Worm (Caenorhabditis elegans) whole organism, L3 larva: ENCODE data around the gene T28D9.11.
A peak's percentile ranks its signal among the peaks of the same experiment; 100 is the strongest.

Experiments used
- ceh-82 ChIP-seq: fragments of 150-350 bp; optimal IDR thresholded peaks from 2 replicates; lab custom pipeline; 2014; ENCODE audit warnings: missing biosample characterization, missing genetic modification characterization
- fos-1 ChIP-seq: fragments of 150-350 bp; optimal IDR thresholded peaks from 2 replicates; lab custom pipeline; 2014; ENCODE audit warnings: missing biosample characterization, missing genetic modification characterization
- jun-1 ChIP-seq: fragments of 150-350 bp; optimal IDR thresholded peaks from 2 replicates; lab custom pipeline; 2014; ENCODE audit warnings: missing biosample characterization, missing genetic modification reagents, missing genetic modification characterization
- nhr-25 ChIP-seq: sonication (generic microtip); optimal IDR thresholded peaks from 2 replicates; lab custom pipeline; 2017; ENCODE audit warnings: missing biosample characterization, missing genetic modification characterization
- nhr-76 ChIP-seq: fragments of 150-350 bp; sonication (generic microtip); optimal IDR thresholded peaks from 5 replicates; lab custom pipeline; 2014; ENCODE audit warnings: missing biosample characterization, missing genetic modification characterization
- nhr-77 ChIP-seq: fragments of 150-350 bp; optimal IDR thresholded peaks from 2 replicates; lab custom pipeline; 2014; ENCODE audit warnings: missing biosample characterization, missing genetic modification characterization

DNA sequence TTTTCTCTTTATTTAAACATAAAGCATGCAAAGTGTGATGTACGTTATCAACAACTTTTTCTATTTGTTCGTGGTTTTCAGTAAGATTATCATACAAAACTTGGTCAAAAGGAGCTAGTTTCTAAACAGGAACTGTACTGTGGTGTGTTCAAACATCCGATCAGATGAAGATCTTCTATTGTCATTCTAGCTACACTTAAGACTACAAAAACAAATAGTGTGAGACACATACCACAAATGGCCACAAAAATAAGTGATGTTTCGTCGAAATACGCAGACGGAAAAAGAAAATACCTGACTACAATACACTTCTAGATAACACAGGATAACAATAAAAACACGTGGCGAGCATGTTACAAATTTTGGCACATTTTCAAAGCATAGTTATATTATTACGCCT, 43.1 kb downstream of the T28D9.11 start:
- TF ChIP-seq ceh-82 (no peak), nhr-77 (tag; lab: Kevin White, UChicago) (no peak), nhr-76 (tag; lab: Kevin White, UChicago) (no peak), nhr-25 (tag; lab: Kevin White, UChicago) (peak; percentile 52), fos-1 (tag; lab: Kevin White, UChicago) (no peak), jun-1 (no peak)
